Worm (Caenorhabditis elegans) whole organism, young adult: ENCODE measurements around the gene clc-29.

Source experiments
- B0261.1 ChIP-seq: sonication (generic microtip); optimal IDR thresholded peaks from 2 replicates; lab custom pipeline; 2016; ENCODE audit warnings: mild to moderate bottlenecking, missing genetic modification characterization, moderate library complexity, missing compliant biosample characterization
- F23B12.7 ChIP-seq: sonication (generic microtip); optimal IDR thresholded peaks from 2 replicates; lab custom pipeline; 2017; ENCODE audit warnings: missing genetic modification characterization, mild to moderate bottlenecking, missing compliant biosample characterization, antibody characterized with exemption, moderate library complexity; ENCODE audit not compliant: insufficient read depth
- F49E8.2 ChIP-seq: sonication (generic microtip); optimal IDR thresholded peaks from 3 replicates; lab custom pipeline; 2017; ENCODE audit warnings: missing genetic modification characterization, mild to moderate bottlenecking, missing compliant biosample characterization, antibody characterized with exemption, moderate library complexity; ENCODE audit not compliant: insufficient read depth
- aptf-2 ChIP-seq: fragments of 200-800 bp; sonication (Bioruptor generic); conservative IDR thresholded peaks from 2 replicates; pipeline ENCODE4 v1.3.6; 2022; ENCODE audit warnings: missing genetic modification reagents, missing genetic modification characterization, missing compliant biosample characterization
- dpl-1 ChIP-seq: fragments of 150-350 bp; optimal IDR thresholded peaks from 2 replicates; lab custom pipeline; 2014; ENCODE audit warnings: missing biosample characterization, missing genetic modification reagents, missing genetic modification characterization
- pha-4 ChIP-seq: fragments of 150-350 bp; sonication (generic microtip); optimal IDR thresholded peaks from 2 replicates; lab custom pipeline; 2014; ENCODE audit warnings: missing biosample characterization, missing genetic modification reagents, missing genetic modification characterization
- snpc-4 ChIP-seq, 5 experiments: fragments of 150-350 bp in 1 of 5; sonication (generic microtip) in 4 of 5; optimal IDR thresholded peaks; 2 replicates each; lab custom pipeline; 2014 to 2018; ENCODE audit warnings: missing genetic modification characterization in 5 of 5, missing biosample characterization in 3 of 5, antibody characterized with exemption in 2 of 5, mild to moderate bottlenecking in 2 of 5, missing compliant biosample characterization in 2 of 5, missing genotype in 2 of 5, moderate library complexity in 2 of 5, missing genetic modification reagents in 1 of 5

DNA sequence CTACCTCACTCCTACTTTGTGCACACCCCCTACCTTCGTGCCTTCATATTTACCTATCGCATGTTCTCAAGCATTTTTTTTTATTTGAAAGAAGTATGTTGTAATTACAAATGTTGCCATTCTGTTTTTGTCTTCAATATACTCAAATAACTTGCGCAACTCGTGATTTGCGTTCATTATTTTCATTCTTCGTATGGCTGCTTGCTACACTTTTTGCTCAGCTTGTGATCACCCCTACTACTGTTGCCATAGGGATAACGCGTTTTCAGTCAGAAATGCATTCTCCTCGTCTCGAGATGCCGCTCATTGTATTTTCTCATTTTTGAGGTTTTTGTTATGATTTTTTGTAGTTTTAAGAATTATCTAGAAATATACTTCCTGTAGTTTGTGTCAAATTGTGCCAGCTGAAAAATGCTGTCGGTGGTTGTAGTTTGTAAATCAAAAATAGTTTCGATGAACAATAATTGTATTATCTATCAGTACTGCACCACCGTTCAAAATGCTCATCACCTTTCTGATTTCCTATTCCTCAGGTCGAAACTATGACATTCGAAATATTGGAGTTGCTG, 25.0 kb downstream of the clc-29 start, which contains the start of gene F10E9.1:
- TF ChIP-seq pha-4 (tag; lab: Kevin White, UChicago) (no peak), B0261.1 (tag; lab: Kevin White, UChicago) (no peak), dpl-1 (no peak), F49E8.2 (tag; lab: Kevin White, UChicago) (no peak), snpc-4 (GFP tag; optimal IDR thresholded peaks at IDR 0.05; lab: Kevin White, UChicago) (no peak), snpc-4 (tag; optimal IDR thresholded peaks at IDR 0.05; lab: Kevin White, UChicago) (no peak), aptf-2 (GFP tag; lab: Robert Waterston, UW) (no peak), F23B12.7 (tag; lab: Kevin White, UChicago) (no peak)
